Worm (Caenorhabditis elegans) whole organism, dauer: ENCODE results near the gene T09B9.3.

ENCODE experiments used
- unc-62 ChIP-seq: sonication (generic microtip); optimal IDR thresholded peaks from 2 replicates; lab custom pipeline; 2017; ENCODE audit warnings: missing biosample characterization, missing genetic modification reagents, missing genetic modification characterization

T09B9.3 gene

DNA sequence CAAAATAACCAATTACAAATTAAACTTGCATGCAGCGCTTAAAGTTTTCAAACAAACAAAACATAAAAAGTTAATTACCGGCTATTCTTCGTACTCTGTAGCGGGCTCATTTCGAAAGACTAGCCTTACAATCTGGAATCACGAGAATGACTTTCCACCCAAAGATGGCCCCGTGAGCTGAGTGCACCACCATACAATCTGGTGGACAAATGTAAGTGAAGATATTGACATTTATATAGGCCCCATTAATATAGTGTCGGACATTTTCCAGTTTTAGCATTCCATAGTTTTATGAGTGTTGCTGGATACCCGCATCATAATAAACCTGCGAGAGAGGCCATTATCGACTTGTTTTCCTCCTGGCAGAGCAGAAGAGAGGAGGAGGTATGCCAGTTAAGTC, 6.6 kb downstream of the T09B9.3 start:
- TF ChIP-seq unc-62 (GFP tag; lab: Kevin White, UChicago), result no peak

DNA sequence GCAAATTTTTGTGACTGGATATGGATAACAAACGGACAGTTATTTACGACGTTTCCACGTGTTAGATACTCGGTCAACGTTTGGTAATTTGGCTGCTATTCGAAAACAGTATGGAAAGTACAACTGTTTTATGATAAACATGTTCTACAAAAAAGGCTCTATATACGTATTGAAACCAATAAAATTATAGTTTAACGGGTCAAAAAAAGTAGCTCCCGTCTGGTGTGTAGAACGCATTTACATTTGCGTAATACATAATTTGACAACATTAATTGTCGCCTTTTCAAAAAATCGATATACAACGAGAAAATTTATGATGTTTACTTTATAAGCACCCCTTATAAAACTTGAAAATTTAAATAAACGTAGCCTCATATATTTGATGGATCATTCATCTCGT, 19.1 kb downstream of the T09B9.3 start:
- TF ChIP-seq unc-62 (GFP tag; lab: Kevin White, UChicago), result no peak

DNA sequence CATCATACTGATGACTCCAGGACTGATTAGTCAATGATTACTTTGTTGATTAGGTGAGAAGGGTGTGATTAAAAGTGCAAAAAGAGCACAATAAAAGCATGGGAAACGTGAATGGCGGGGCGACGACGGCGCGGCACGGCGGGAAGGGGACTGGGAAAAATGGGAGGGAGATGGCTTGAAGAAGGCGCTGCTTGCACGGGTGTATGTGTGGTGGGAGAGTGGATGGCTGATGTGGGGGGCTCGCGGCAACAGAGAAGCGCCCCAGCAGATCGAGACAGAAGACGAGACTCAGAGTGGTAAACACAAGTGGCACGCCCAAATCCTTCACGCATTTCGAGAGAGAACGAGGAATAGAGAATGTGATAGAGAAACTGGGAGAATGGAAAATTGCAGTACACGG, 23.4 kb downstream of the T09B9.3 start, which contains the start of gene F15G9.5:
Gene F15G9.5, minus strand, starts transcription at position 159 of the 400 bp plus-strand sequence.
- TF ChIP-seq unc-62 (GFP tag; lab: Kevin White, UChicago), result no peak

DNA sequence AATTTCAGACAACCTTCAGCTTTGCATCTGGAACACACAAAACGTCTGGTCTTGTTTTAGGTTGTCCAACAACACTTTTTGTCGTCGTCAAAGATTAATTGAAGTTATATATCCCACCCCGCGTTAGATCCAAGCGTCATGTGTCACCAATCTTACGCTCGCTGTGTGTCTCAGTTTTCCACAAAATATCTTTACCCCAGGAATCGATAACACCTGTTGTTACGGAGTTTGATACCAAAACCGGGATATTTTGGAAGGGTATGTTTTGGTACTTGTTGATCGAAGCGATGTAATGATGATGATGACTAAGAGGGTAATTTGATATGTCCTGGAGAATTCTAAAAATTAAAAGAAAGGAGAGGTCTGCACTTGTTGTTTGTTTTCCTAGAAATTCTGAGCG, 25.7 kb downstream of the T09B9.3 start:
- no peak for TF ChIP-seq unc-62 (GFP tag; lab: Kevin White, UChicago)

DNA sequence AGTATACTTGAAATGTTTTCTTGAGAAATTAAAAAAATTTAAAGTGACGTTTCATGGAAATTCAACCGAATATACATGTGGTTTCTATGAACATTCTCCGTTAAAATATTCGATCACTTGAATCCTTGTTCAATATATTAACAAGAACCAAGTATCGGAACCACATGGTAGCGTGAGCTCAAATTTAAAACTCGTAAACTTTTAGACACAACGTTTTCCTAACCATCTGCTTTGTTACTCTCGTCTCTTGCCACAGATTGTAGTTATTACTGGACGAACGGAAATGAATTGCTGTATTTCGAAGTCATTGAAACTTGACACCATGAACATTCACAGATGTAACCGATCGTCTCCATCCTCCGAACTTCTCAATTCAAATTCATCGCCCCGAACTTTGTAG, 42.1 kb downstream of the T09B9.3 start:
- no peak for TF ChIP-seq unc-62 (GFP tag; lab: Kevin White, UChicago)

DNA sequence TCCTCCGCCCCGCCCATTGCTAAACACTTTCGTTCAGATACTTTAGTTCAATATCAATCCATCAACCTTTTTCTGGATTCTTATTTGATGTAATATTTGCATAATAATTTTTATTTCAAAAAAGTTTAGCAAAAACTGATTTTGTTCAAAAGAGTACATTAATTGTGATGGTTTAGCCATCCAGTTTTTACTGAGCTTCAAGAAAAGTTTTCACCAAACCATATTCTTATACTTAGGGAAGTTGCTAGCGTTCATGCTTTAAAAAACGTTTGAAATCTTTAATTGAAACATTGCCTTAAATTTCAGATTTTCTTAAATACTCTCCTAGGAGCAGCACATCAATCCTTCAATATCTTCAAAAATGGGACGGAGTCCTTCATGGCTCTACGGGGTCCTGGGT, 43.9 kb downstream of the T09B9.3 start, which contains the start of gene him-4:
Gene him-4, plus strand, starts transcription at position 301 of the 400 bp plus-strand sequence.
- no peak for TF ChIP-seq unc-62 (GFP tag; lab: Kevin White, UChicago)

DNA sequence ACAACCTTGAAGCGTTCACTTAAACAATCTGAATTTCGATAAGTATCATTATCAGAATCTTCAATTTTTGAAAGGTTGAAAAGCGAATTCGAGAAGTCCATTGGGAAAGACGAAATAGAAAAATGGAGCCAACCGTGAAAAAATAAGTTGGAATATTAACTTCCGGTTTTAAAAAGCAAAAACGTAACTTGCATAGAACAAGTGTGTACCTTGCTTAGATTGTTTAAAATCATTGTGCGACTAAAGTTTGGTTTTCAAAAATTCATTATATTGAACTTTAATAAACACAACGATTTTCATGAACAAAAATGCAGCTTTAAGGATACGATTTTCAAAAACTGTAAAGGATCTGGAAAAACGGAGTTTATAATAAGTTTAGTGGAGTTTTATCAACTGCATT, 47.6 kb downstream of the T09B9.3 start, which contains the start of gene F15G9.2:
Gene F15G9.2, minus strand, starts transcription at position 101 of the 400 bp plus-strand sequence.
- no peak for TF ChIP-seq unc-62 (GFP tag; lab: Kevin White, UChicago)

DNA sequence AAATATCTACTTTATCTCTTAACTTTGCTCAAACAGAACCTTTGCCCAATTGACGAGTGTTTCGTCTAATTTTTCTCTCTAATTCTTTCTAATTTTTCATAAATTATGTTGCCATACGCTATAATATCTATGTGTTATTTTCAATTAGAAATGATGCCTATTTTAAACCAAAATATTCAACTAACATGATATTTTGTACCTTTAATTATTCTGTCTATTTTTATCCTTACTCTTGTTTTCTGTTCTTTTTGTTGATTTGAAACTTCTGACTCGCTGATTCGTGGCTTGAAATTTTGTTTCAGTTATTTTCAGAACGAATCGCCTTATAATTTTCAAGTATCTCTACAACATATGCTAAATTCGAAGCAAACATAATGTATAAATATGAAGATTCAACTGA, 51.7 kb downstream of the T09B9.3 start, which contains the start of gene F15G9.6:
Gene F15G9.6, plus strand, starts transcription at position 301 of the 400 bp plus-strand sequence.
- no peak for TF ChIP-seq unc-62 (GFP tag; lab: Kevin White, UChicago)
